Fruit fly (Drosophila melanogaster) whole organism, embryonic: ENCODE data around the gene CG13069.

Experiments used
- Atf6 ChIP-seq: fragments of 200-800 bp; sonication (Bioruptor generic); IDR thresholded peaks from 2 replicates; pipeline ENCODE4 v1.3.6; 2022; ENCODE audit warnings: missing biosample characterization, missing genetic modification characterization
- Bteb2 ChIP-seq: fragments of 200-800 bp; sonication (Bioruptor generic); optimal IDR thresholded peaks from 2 replicates; lab custom pipeline; 2016; ENCODE audit warnings: missing biosample characterization, missing genetic modification characterization
- CG11723 ChIP-seq: fragments of 200-800 bp; sonication (Bioruptor generic); optimal IDR thresholded peaks from 2 replicates; lab custom pipeline; 2017; ENCODE audit warnings: missing biosample characterization, mild to moderate bottlenecking, missing genetic modification characterization
- CG14014 ChIP-seq: fragments of 200-800 bp; sonication (Bioruptor generic); IDR thresholded peaks from 2 replicates; pipeline ENCODE4 v1.3.6; 2022; ENCODE audit warnings: missing biosample characterization, missing genetic modification characterization
- CG15073 ChIP-seq: fragments of 200-800 bp; sonication (Bioruptor generic); optimal IDR thresholded peaks from 2 replicates; lab custom pipeline; 2016; ENCODE audit warnings: missing biosample characterization, missing genetic modification characterization
- CG18262 ChIP-seq: fragments of 200-800 bp; optimal IDR thresholded peaks from 3 replicates; lab custom pipeline; 2019; ENCODE audit warnings: missing biosample characterization, mild to moderate bottlenecking, missing genetic modification characterization, moderate library complexity
- CG1832 ChIP-seq: fragments of 200-800 bp; sonication (Bioruptor generic); optimal IDR thresholded peaks from 2 replicates; lab custom pipeline; 2017; ENCODE audit warnings: missing biosample characterization, mild to moderate bottlenecking, missing genetic modification characterization, inconsistent platforms
- CG3163 ChIP-seq: fragments of 200-800 bp; sonication (Bioruptor generic); optimal IDR thresholded peaks from 3 replicates; lab custom pipeline; 2016; ENCODE audit warnings: missing biosample characterization, missing genetic modification characterization
- CG32532 ChIP-seq: fragments of 200-800 bp; sonication (Bioruptor generic); IDR thresholded peaks from 2 replicates; pipeline ENCODE4 v1.3.6; 2022; ENCODE audit warnings: missing biosample characterization, missing genetic modification characterization
- CG42726 ChIP-seq: fragments of 200-800 bp; sonication (Bioruptor generic); IDR thresholded peaks from 2 replicates; pipeline ENCODE4 v1.3.6; 2022; ENCODE audit warnings: missing biosample characterization, missing genetic modification characterization; ENCODE audit not compliant: partially characterized antibody
- CG4360 ChIP-seq: fragments of 200-800 bp; sonication (Bioruptor generic); IDR thresholded peaks from 2 replicates; pipeline ENCODE4 v1.3.6; 2022; ENCODE audit warnings: missing biosample characterization, missing genetic modification characterization
- CG4404 ChIP-seq: fragments of 200-800 bp; sonication (Bioruptor generic); IDR thresholded peaks from 2 replicates; pipeline ENCODE4 v1.3.6; 2022; ENCODE audit warnings: missing biosample characterization, missing genetic modification characterization
- CG7987 ChIP-seq: fragments of 200-800 bp; sonication (Bioruptor generic); optimal IDR thresholded peaks from 2 replicates; lab custom pipeline; 2018; ENCODE audit warnings: missing biosample characterization, mild to moderate bottlenecking, missing genetic modification characterization, moderate library complexity
- CG8290 ChIP-seq, 3 experiments: fragments of 200-800 bp; sonication (Bioruptor generic); optimal IDR thresholded peaks; 2 replicates each; lab custom pipeline; 2016 to 2019; ENCODE audit warnings: missing biosample characterization in 3 of 3, missing genetic modification characterization in 3 of 3, mild to moderate bottlenecking in 2 of 3, moderate library complexity in 1 of 3
- CG9727 ChIP-seq: fragments of 200-800 bp; sonication (Bioruptor generic); optimal IDR thresholded peaks from 3 replicates; lab custom pipeline; 2017; ENCODE audit warnings: missing biosample characterization, mild to moderate bottlenecking, missing genetic modification characterization
- CG9876 ChIP-seq: fragments of 200-800 bp; sonication (Bioruptor generic); optimal IDR thresholded peaks from 2 replicates; lab custom pipeline; 2016; ENCODE audit warnings: missing biosample characterization, missing genetic modification characterization
- Dbx ChIP-seq: fragments of 200-800 bp; sonication (Bioruptor generic); IDR thresholded peaks from 3 replicates; pipeline ENCODE4 v1.3.6; 2022; ENCODE audit warnings: missing biosample characterization, missing genetic modification characterization
- Drgx ChIP-seq: fragments of 200-800 bp; sonication (Bioruptor generic); IDR thresholded peaks from 2 replicates; pipeline ENCODE4 v1.3.6; 2022; ENCODE audit warnings: missing biosample characterization, missing genetic modification characterization
- Fer3 ChIP-seq: fragments of 200-800 bp; sonication (Bioruptor generic); optimal IDR thresholded peaks from 2 replicates; lab custom pipeline; 2018; ENCODE audit warnings: missing biosample characterization, mild to moderate bottlenecking, missing genetic modification characterization, moderate library complexity
- Gug ChIP-seq: fragments of 200-800 bp; sonication (Bioruptor generic); IDR thresholded peaks from 4 replicates; pipeline ENCODE4 v1.3.6; 2022; ENCODE audit warnings: missing biosample characterization, missing genetic modification characterization
- H2.0 ChIP-seq: fragments of 200-800 bp; sonication (Bioruptor generic); IDR thresholded peaks from 2 replicates; pipeline ENCODE4 v1.3.6; 2022; ENCODE audit warnings: missing biosample characterization, missing genetic modification characterization
- HLH3B ChIP-seq: fragments of 200-800 bp; sonication (Bioruptor generic); IDR thresholded peaks from 2 replicates; pipeline ENCODE4 v1.3.6; 2022; ENCODE audit warnings: missing biosample characterization, missing genetic modification characterization
- Hand ChIP-seq: fragments of 200-800 bp; sonication (Bioruptor generic); optimal IDR thresholded peaks from 2 replicates; lab custom pipeline; 2017; ENCODE audit warnings: mild to moderate bottlenecking, missing biosample characterization, missing genetic modification reagents, missing genetic modification characterization
- HmgD ChIP-seq: fragments of 200-800 bp; sonication (Bioruptor generic); optimal IDR thresholded peaks from 3 replicates; lab custom pipeline; 2016; ENCODE audit warnings: missing biosample characterization, missing genetic modification characterization
- Hmr ChIP-seq: fragments of 200-800 bp; sonication (Bioruptor generic); optimal IDR thresholded peaks from 3 replicates; lab custom pipeline; 2017; ENCODE audit warnings: mild to moderate bottlenecking, missing biosample characterization, missing genetic modification reagents, missing genetic modification characterization
- Myb ChIP-seq: fragments of 200-800 bp; sonication (Bioruptor generic); optimal IDR thresholded peaks from 2 replicates; lab custom pipeline; 2016; ENCODE audit warnings: missing biosample characterization, missing genetic modification characterization
- TFAM ChIP-seq: fragments of 200-800 bp; sonication (Bioruptor generic); optimal IDR thresholded peaks from 2 replicates; lab custom pipeline; 2017; ENCODE audit warnings: missing biosample characterization, missing genetic modification characterization, inconsistent platforms
- Trl ChIP-seq, 3 experiments: fragments of >200 bp in 2 of 3; fragments of 200-800 bp in 1 of 3; sonication (Bioruptor generic) in 1 of 3; optimal IDR thresholded peaks; 2 replicates in 1 of 3; 3 replicates in 2 of 3; lab custom pipeline; 2016 to 2017; ENCODE audit warnings: missing biosample characterization in 1 of 3, missing genetic modification characterization in 1 of 3
- Usf ChIP-seq: fragments of 200-800 bp; sonication (Bioruptor generic); optimal IDR thresholded peaks from 2 replicates; lab custom pipeline; 2017; ENCODE audit warnings: missing genotype, missing biosample characterization, missing genetic modification characterization
- amos ChIP-seq: fragments of 200-800 bp; sonication (Bioruptor generic); IDR thresholded peaks from 2 replicates; pipeline ENCODE4 v1.3.6; 2022; ENCODE audit warnings: missing biosample characterization, missing genetic modification characterization; ENCODE audit not compliant: partially characterized antibody
- chif ChIP-seq, 2 experiments: fragments of 200-800 bp; sonication (Bioruptor generic); optimal IDR thresholded peaks; 3 replicates each; lab custom pipeline; 2016; ENCODE audit warnings: missing biosample characterization in 2 of 2, missing genetic modification characterization in 2 of 2
- corto ChIP-seq: fragments of 200-800 bp; sonication (Bioruptor generic); optimal IDR thresholded peaks from 2 replicates; lab custom pipeline; 2016; ENCODE audit warnings: missing biosample characterization, mild to moderate bottlenecking, missing genetic modification characterization, moderate library complexity
- cwo ChIP-seq: fragments of 200-800 bp; sonication (Bioruptor generic); optimal IDR thresholded peaks from 3 replicates; lab custom pipeline; 2017; ENCODE audit warnings: missing biosample characterization, missing genetic modification characterization, mild to moderate bottlenecking, moderate library complexity, missing genetic modification reagents
- dimm ChIP-seq: fragments of 200-800 bp; sonication (Bioruptor generic); IDR thresholded peaks from 2 replicates; pipeline ENCODE4 v1.3.6; 2022; ENCODE audit warnings: missing biosample characterization, missing genetic modification characterization
- dm ChIP-seq: fragments of 200-800 bp; sonication (Bioruptor generic); optimal IDR thresholded peaks from 3 replicates; lab custom pipeline; 2016; ENCODE audit warnings: missing biosample characterization, missing genetic modification characterization
- dysf ChIP-seq: fragments of 200-800 bp; sonication (Bioruptor generic); IDR thresholded peaks from 3 replicates; pipeline ENCODE4 v1.3.6; 2022; ENCODE audit warnings: missing biosample characterization, missing genetic modification characterization
- jumu ChIP-seq: fragments of 200-800 bp; sonication (Bioruptor generic); optimal IDR thresholded peaks from 3 replicates; lab custom pipeline; 2016; ENCODE audit warnings: missing biosample characterization, missing genetic modification characterization
- klu ChIP-seq: fragments of 200-800 bp; sonication (Bioruptor generic); IDR thresholded peaks from 2 replicates; pipeline ENCODE4 v1.3.6; 2022; ENCODE audit warnings: missing biosample characterization, missing genetic modification characterization
- lab ChIP-seq: fragments of 200-800 bp; sonication (Bioruptor generic); optimal IDR thresholded peaks from 3 replicates; lab custom pipeline; 2017; ENCODE audit warnings: missing biosample characterization, missing genetic modification characterization, mild to moderate bottlenecking, moderate library complexity, missing genetic modification reagents
- lmd ChIP-seq: fragments of 200-800 bp; sonication (Bioruptor generic); IDR thresholded peaks from 2 replicates; pipeline ENCODE4 v1.3.6; 2022; ENCODE audit warnings: missing biosample characterization, missing genetic modification characterization
- odd ChIP-seq: fragments of 200-800 bp; sonication (Bioruptor generic); optimal IDR thresholded peaks from 2 replicates; lab custom pipeline; 2017; ENCODE audit warnings: missing biosample characterization, mild to moderate bottlenecking, missing genetic modification characterization
- pho ChIP-seq: fragments of 200-800 bp; sonication (Bioruptor generic); optimal IDR thresholded peaks from 2 replicates; lab custom pipeline; 2016; ENCODE audit warnings: missing biosample characterization, missing genetic modification characterization
- prd ChIP-seq, 3 experiments: fragments of >200 bp in 2 of 3; fragments of 200-800 bp in 1 of 3; sonication (Bioruptor generic) in 1 of 3; optimal IDR thresholded peaks in 2 of 3; IDR thresholded peaks in 1 of 3; 2 replicates in 2 of 3; 3 replicates in 1 of 3; pipeline versions ENCODE4 v1.3.6 to Lab custom; 2017 to 2022; ENCODE audit warnings: missing biosample characterization in 1 of 3, missing genetic modification characterization in 1 of 3
- schlank ChIP-seq: fragments of 200-800 bp; sonication (Bioruptor generic); optimal IDR thresholded peaks from 2 replicates; lab custom pipeline; 2018; ENCODE audit warnings: missing biosample characterization, mild to moderate bottlenecking, missing genetic modification characterization
- slbo ChIP-seq: fragments of 200-800 bp; sonication (Bioruptor generic); IDR thresholded peaks from 2 replicates; pipeline ENCODE4 v1.3.6; 2022; ENCODE audit warnings: missing biosample characterization, missing genetic modification characterization
- slou ChIP-seq: fragments of 200-800 bp; sonication (Bioruptor generic); optimal IDR thresholded peaks from 3 replicates; lab custom pipeline; 2016; ENCODE audit warnings: missing biosample characterization, missing genetic modification characterization
- twi ChIP-seq: fragments of 200-800 bp; optimal IDR thresholded peaks from 2 replicates; lab custom pipeline; 2019; ENCODE audit warnings: missing biosample characterization, mild to moderate bottlenecking, missing genetic modification characterization, moderate library complexity
- vfl ChIP-seq: fragments of 200-800 bp; sonication (Bioruptor generic); optimal IDR thresholded peaks from 2 replicates; lab custom pipeline; 2016; ENCODE audit warnings: missing biosample characterization, missing genetic modification characterization
- zf30C ChIP-seq: fragments of 200-800 bp; sonication (Bioruptor generic); optimal IDR thresholded peaks from 3 replicates; lab custom pipeline; 2018; ENCODE audit warnings: missing biosample characterization, mild to moderate bottlenecking, missing genetic modification characterization
- zfh2 ChIP-seq: fragments of 200-800 bp; sonication (Bioruptor generic); optimal IDR thresholded peaks from 2 replicates; lab custom pipeline; 2016; ENCODE audit warnings: missing biosample characterization, missing genetic modification characterization

Gene CG13069

DNA sequence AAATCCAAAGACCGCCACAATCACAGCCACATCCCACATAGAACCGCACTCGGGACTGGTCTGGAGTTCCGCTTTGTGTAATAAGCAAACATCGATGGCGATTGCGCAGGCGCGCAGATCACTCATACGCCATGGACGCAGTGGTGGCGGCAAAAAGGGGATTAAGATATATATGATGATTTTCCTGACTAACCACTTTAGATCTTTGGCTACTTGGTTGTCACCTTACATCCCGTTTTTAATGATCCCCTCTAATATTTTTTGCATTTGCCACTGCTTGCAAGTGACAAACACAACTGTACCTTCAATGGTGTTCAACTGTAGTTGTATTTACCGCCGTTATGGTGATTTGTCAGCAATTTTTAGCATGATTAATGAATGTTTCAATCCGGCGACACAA is 44.8 kb downstream of the CG13069 start (continued):
- TF ChIP-seq klu (GFP tag; lab: Robert Waterston, UW) (no peak), corto (GFP tag; lab: Kevin White, UChicago) (no peak), HLH3B (GFP tag; lab: Robert Waterston, UW) (peak; percentile 25; the same call in 1 of the 2 replicates), pho (peak; percentile 4), amos (GFP tag; lab: Robert Waterston, UW) (no peak), chif (GFP tag; optimal IDR thresholded peaks at IDR 0.05; lab: Kevin White, UChicago) (peak in 1 of 2 experiments; percentile 10), Gug (GFP tag; lab: Robert Waterston, UW) (0 out of 4 replicates have a peak, but pooled peaks have one; percentile 6), CG9727 (GFP tag; lab: Kevin White, UChicago) (no peak), zfh2 (GFP tag; lab: Kevin White, UChicago) (peak; percentile 76), HmgD (GFP tag; lab: Kevin White, UChicago) (no peak), Atf6 (GFP tag; lab: Robert Waterston, UW) (no peak), CG32532 (GFP tag; lab: Robert Waterston, UW) (0 out of 2 replicates have a peak, but pooled peaks have one; percentile 6), slou (GFP tag; lab: Kevin White, UChicago) (no peak), slbo (GFP tag; lab: Robert Waterston, UW) (peak; percentile 72), lab (GFP tag; lab: Kevin White, UChicago) (peak; percentile 72), CG9876 (GFP tag; lab: Kevin White, UChicago) (no peak), H2.0 (GFP tag; lab: Robert Waterston, UW) (peak; percentile 49; the same call in 1 of the 2 replicates), Dbx (GFP tag; lab: Robert Waterston, UW) (peak; percentile 64), Hmr (GFP tag; lab: Kevin White, UChicago) (peak; percentile 63), dm (GFP tag; lab: Kevin White, UChicago) (no peak), Bteb2 (GFP tag; lab: Kevin White, UChicago) (no peak), CG42726 (GFP tag; lab: Robert Waterston, UW) (no peak), Trl (optimal IDR thresholded peaks at IDR 0.05; lab: Kevin White, UChicago) (no peak), Trl (GFP tag; optimal IDR thresholded peaks at IDR 0.05; lab: Kevin White, UChicago) (peak; percentile 38), vfl (GFP tag; lab: Kevin White, UChicago) (no peak), Usf (GFP tag; lab: Kevin White, UChicago) (no peak), zf30C (GFP tag; lab: Kevin White, UChicago) (no peak), lmd (peak; percentile 39; the same call in 1 of the 2 replicates), CG4404 (no peak), twi (tag; lab: Kevin White, UChicago) (no peak), TFAM (GFP tag; lab: Kevin White, UChicago) (no peak), Drgx (peak; percentile 86), Fer3 (tag; lab: Kevin White, UChicago) (peak; percentile 2), CG14014 (GFP tag; lab: Robert Waterston, UW) (peak; percentile 37; the same call in 1 of the 2 replicates), jumu (peak; percentile 21), cwo (GFP tag; lab: Kevin White, UChicago) (peak; percentile 9), prd (optimal IDR thresholded peaks at IDR 0.05; lab: Kevin White, UChicago) (no peak), prd (GFP tag; IDR thresholded peaks at IDR 0.05; lab: Robert Waterston, UW) (no peak), CG3163 (GFP tag; lab: Kevin White, UChicago) (no peak), CG4360 (no peak), Hand (GFP tag; lab: Kevin White, UChicago) (no peak), CG11723 (GFP tag; lab: Kevin White, UChicago) (no peak), schlank (tag; lab: Kevin White, UChicago) (peak; percentile 67), dimm (no peak), CG18262 (tag; lab: Kevin White, UChicago) (no peak), CG7987 (GFP tag; lab: Kevin White, UChicago) (no peak), Myb (GFP tag; lab: Kevin White, UChicago) (peak; percentile 38), CG8290 (GFP tag; optimal IDR thresholded peaks at IDR 0.05; lab: Kevin White, UChicago) (no peak), CG8290 (tag; optimal IDR thresholded peaks at IDR 0.05; lab: Kevin White, UChicago) (peak in 1 of 2 experiments; percentile 69), dysf (GFP tag; lab: Robert Waterston, UW) (0 out of 3 replicates have a peak, but pooled peaks have one; percentile 14), CG1832 (GFP tag; lab: Kevin White, UChicago) (no peak), odd (no peak), CG15073 (GFP tag; lab: Kevin White, UChicago) (no peak)
